Fruit fly (Drosophila melanogaster) Kc167 (cell line): ENCODE data around the gene Cyp311a1.

Experiments used
- Myc ChIP-seq: fragments of >200 bp; optimal IDR thresholded peaks from 2 replicates; lab custom pipeline; 2017; ENCODE audit warnings: missing external identifiers
- Sin3A ChIP-seq: fragments of >200 bp; optimal IDR thresholded peaks from 2 replicates; lab custom pipeline; 2018; ENCODE audit warnings: missing external identifiers
- h ChIP-seq: fragments of >200 bp; optimal IDR thresholded peaks from 3 replicates; lab custom pipeline; 2018; ENCODE audit warnings: missing external identifiers
- insv ChIP-seq: fragments of >200 bp; optimal IDR thresholded peaks from 3 replicates; lab custom pipeline; 2018; ENCODE audit warnings: missing external identifiers
- psq ChIP-seq: fragments of >200 bp; optimal IDR thresholded peaks from 2 replicates; lab custom pipeline; 2017; ENCODE audit warnings: missing external identifiers
- ttk ChIP-seq: sonication (Bioruptor generic); optimal IDR thresholded peaks from 2 replicates; lab custom pipeline; 2017; ENCODE audit warnings: missing external identifiers

- TF ChIP-seq h (lab: Kevin White, UChicago) = no peak
- TF ChIP-seq psq = no peak
- TF ChIP-seq ttk = no peak
- TF ChIP-seq insv (lab: Kevin White, UChicago) = no peak
- no peak for TF ChIP-seq Sin3A (lab: Kevin White, UChicago)
- TF ChIP-seq Myc (lab: Kevin White, UChicago) = no peak
Observed at dm6 chrX:12070137-12070536, 38.9 kb upstream of the Cyp311a1 start, which contains the start of gene CG34323.
